Worm (Caenorhabditis elegans): ENCODE results near the gene nhr-255.

Gene nhr-255

ce11 chrX:15746705-15747104 is 4.3 kb downstream of the nhr-255 start, which contains the start of gene srxa-9:
srxa-9 (plus strand) TSS chrX:15747005.
- TF ChIP-seq nhr-76 (tag; optimal IDR thresholded peaks at IDR 0.05) (no peak), nhr-237 (tag; optimal IDR thresholded peaks at IDR 0.05) (no peak), fos-1 (tag; optimal IDR thresholded peaks at IDR 0.05) (no peak), C34B4.2 (tag; optimal IDR thresholded peaks at IDR 0.05) (no peak), zag-1 (tag; optimal IDR thresholded peaks at IDR 0.05) (no peak), ceh-88 (GFP tag; IDR thresholded peaks at IDR 0.05) (no peak), sup-37 (GFP tag; optimal IDR thresholded peaks at IDR 0.05) (no peak), lin-39 (tag; optimal IDR thresholded peaks at IDR 0.05) (no peak), nhr-19 (GFP tag; conservative IDR thresholded peaks at IDR 0.05) (no peak), lin-35 (GFP tag; optimal IDR thresholded peaks at IDR 0.05) (no peak), lin-13 (GFP tag; optimal IDR thresholded peaks at IDR 0.05) (no peak), zip-4 (GFP tag; optimal IDR thresholded peaks at IDR 0.05) (no peak)

ce11 chrX:15747814-15748213 is 5.4 kb downstream of the nhr-255 start:
- no peak for TF ChIP-seq snu-23 (GFP tag; optimal IDR thresholded peaks at IDR 0.05)
- no peak for TF ChIP-seq pqm-1 (tag; optimal IDR thresholded peaks at IDR 0.05)
- no peak for TF ChIP-seq nhr-90 (tag; optimal IDR thresholded peaks at IDR 0.05; ENCODE audit: poor library complexity)
- peak; percentile 27 for TF ChIP-seq lin-15B (tag; optimal IDR thresholded peaks at IDR 0.05)
- no peak for TF ChIP-seq ceh-82 (tag; optimal IDR thresholded peaks at IDR 0.05)
- peak; percentile 59 for TF ChIP-seq blmp-1 (tag; optimal IDR thresholded peaks at IDR 0.05)

- TF ChIP-seq ceh-88 (GFP tag; IDR thresholded peaks at IDR 0.05) (no peak), unc-98 (GFP tag; IDR thresholded peaks at IDR 0.05) (no peak), jun-1 (tag; optimal IDR thresholded peaks at IDR 0.05) (no peak), C04F5.9 (tag; optimal IDR thresholded peaks at IDR 0.05) (no peak), Y116A8C.19 (tag; optimal IDR thresholded peaks at IDR 0.05; ENCODE audit: borderline replicate concordance) (no peak), mef-2 (tag; optimal IDR thresholded peaks at IDR 0.05) (no peak), tlp-1 (tag; optimal IDR thresholded peaks at IDR 0.05) (no peak), lir-3 (tag; optimal IDR thresholded peaks at IDR 0.05; ENCODE audit: poor library complexity) (no peak), fos-1 (tag; optimal IDR thresholded peaks at IDR 0.05) (no peak), grh-1 (GFP tag; IDR thresholded peaks at IDR 0.05) (no peak), nhr-47 (tag; optimal IDR thresholded peaks at IDR 0.05) (no peak), isw-1 (GFP tag; IDR thresholded peaks at IDR 0.05) (no peak), sptf-1 (tag; optimal IDR thresholded peaks at IDR 0.05) (no peak), ets-5 (GFP tag; IDR thresholded peaks at IDR 0.05) (no peak), unc-86 (tag; optimal IDR thresholded peaks at IDR 0.05) (no peak), aly-2 (tag; optimal IDR thresholded peaks at IDR 0.05) (no peak), snu-23 (GFP tag; optimal IDR thresholded peaks at IDR 0.05) (no peak), tbx-2 (tag; optimal IDR thresholded peaks at IDR 0.05) (no peak), nhr-77 (tag; optimal IDR thresholded peaks at IDR 0.05) (no peak), elt-3 (tag; optimal IDR thresholded peaks at IDR 0.05) (no peak)
Measured at ce11 chrX:15751245-15751644, 8.8 kb downstream of the nhr-255 start.

- TF ChIP-seq mdl-1 (tag; optimal IDR thresholded peaks at IDR 0.05) (no peak), ceh-8 (GFP tag; optimal IDR thresholded peaks at IDR 0.05) (no peak), F16B12.6 (tag; optimal IDR thresholded peaks at IDR 0.05) (no peak), C16A3.4 (tag; optimal IDR thresholded peaks at IDR 0.05) (no peak), fkh-10 (GFP tag; optimal IDR thresholded peaks at IDR 0.05) (no peak), sptf-1 (tag; optimal IDR thresholded peaks at IDR 0.05) (no peak), pag-3 (tag; optimal IDR thresholded peaks at IDR 0.05; ENCODE audit: borderline replicate concordance, insufficient read depth) (no peak), fkh-4 (tag; optimal IDR thresholded peaks at IDR 0.05; ENCODE audit: borderline replicate concordance) (no peak), nhr-76 (tag; optimal IDR thresholded peaks at IDR 0.05) (no peak), unc-30 (tag; optimal IDR thresholded peaks at IDR 0.05) (no peak), elt-2 (tag; optimal IDR thresholded peaks at IDR 0.05) (no peak), nhr-47 (tag; optimal IDR thresholded peaks at IDR 0.05) (no peak), vab-15 (tag; optimal IDR thresholded peaks at IDR 0.05) (no peak), ztf-4 (tag; optimal IDR thresholded peaks at IDR 0.05) (no peak), swsn-7 (tag; optimal IDR thresholded peaks at IDR 0.05) (no peak)
Measured at ce11 chrX:15757169-15757568, 14.8 kb downstream of the nhr-255 start, which contains the start of gene wrt-4. wrt-4 (minus strand) TSS chrX:15757269.

Data from whole organism, L1 larva.